Worm (Caenorhabditis elegans) whole organism, mixed stage, embryonic: ENCODE data around the gene C44B7.5.
A peak's percentile ranks its signal among the peaks of the same experiment; 100 is the strongest.

Experiments
- M03D4.4 ChIP-seq: sonication (generic microtip); optimal IDR thresholded peaks from 2 replicates; lab custom pipeline; 2017; ENCODE audit warnings: mild to moderate bottlenecking, missing genetic modification characterization, missing compliant biosample characterization
- blmp-1 ChIP-seq: fragments of 150-350 bp; optimal IDR thresholded peaks from 2 replicates; lab custom pipeline; 2014; ENCODE audit warnings: missing biosample characterization, missing genetic modification characterization
- ceh-39 ChIP-seq: fragments of 150-350 bp; optimal IDR thresholded peaks from 2 replicates; lab custom pipeline; 2014; ENCODE audit warnings: missing biosample characterization, missing genetic modification characterization
- ceh-43 ChIP-seq: fragments of 200-800 bp; sonication (Bioruptor generic); optimal IDR thresholded peaks from 2 replicates; lab custom pipeline; 2018; ENCODE audit warnings: mild to moderate bottlenecking, missing genetic modification characterization, moderate library complexity, missing compliant biosample characterization
- ceh-83 ChIP-seq: fragments of 200-800 bp; sonication (Bioruptor generic); optimal IDR thresholded peaks from 2 replicates; lab custom pipeline; 2018; ENCODE audit warnings: mild to moderate bottlenecking, missing genetic modification characterization, missing compliant biosample characterization
- ces-1 ChIP-seq: fragments of 150-350 bp; optimal IDR thresholded peaks from 2 replicates; lab custom pipeline; 2014; ENCODE audit warnings: missing biosample characterization, missing genetic modification reagents, missing genetic modification characterization
- cnd-1 ChIP-seq: fragments of 200-800 bp; sonication (Bioruptor generic); optimal IDR thresholded peaks from 2 replicates; lab custom pipeline; 2018; ENCODE audit warnings: mild to moderate bottlenecking, missing genetic modification characterization, missing compliant biosample characterization
- drap-1 ChIP-seq: fragments of 200-800 bp; sonication (Bioruptor generic); optimal IDR thresholded peaks from 3 replicates; lab custom pipeline; 2018; ENCODE audit warnings: mild to moderate bottlenecking, missing genetic modification characterization, missing compliant biosample characterization
- elt-1 ChIP-seq: sonication (generic microtip); optimal IDR thresholded peaks from 2 replicates; lab custom pipeline; 2017; ENCODE audit warnings: missing genetic modification characterization, mild to moderate bottlenecking, missing compliant biosample characterization, antibody characterized with exemption, moderate library complexity, borderline replicate concordance; ENCODE audit not compliant: insufficient read depth
- elt-3 ChIP-seq: fragments of 150-350 bp; optimal IDR thresholded peaks from 2 replicates; lab custom pipeline; 2014; ENCODE audit warnings: missing biosample characterization, missing genetic modification characterization
- flh-1 ChIP-seq: fragments of 200-800 bp; sonication (Bioruptor generic); optimal IDR thresholded peaks from 2 replicates; lab custom pipeline; 2018; ENCODE audit warnings: mild to moderate bottlenecking, missing genetic modification characterization, moderate library complexity, missing compliant biosample characterization
- ham-2 ChIP-seq: fragments of 200-800 bp; sonication (Bioruptor generic); optimal IDR thresholded peaks from 2 replicates; lab custom pipeline; 2018; ENCODE audit warnings: mild to moderate bottlenecking, missing genetic modification characterization, missing compliant biosample characterization
- hlh-1 ChIP-seq: fragments of 150-350 bp; optimal IDR thresholded peaks from 2 replicates; lab custom pipeline; 2014; ENCODE audit warnings: missing biosample characterization, missing genetic modification reagents, missing genetic modification characterization
- lin-13 ChIP-seq: fragments of 150-350 bp; optimal IDR thresholded peaks from 2 replicates; lab custom pipeline; 2014; ENCODE audit warnings: missing biosample characterization, missing genetic modification characterization
- lin-32 ChIP-seq: fragments of 200-800 bp; sonication (Bioruptor generic); optimal IDR thresholded peaks from 2 replicates; lab custom pipeline; 2018; ENCODE audit warnings: mild to moderate bottlenecking, missing genetic modification characterization, missing compliant biosample characterization
- lsy-2 ChIP-seq: fragments of 150-350 bp; optimal IDR thresholded peaks from 2 replicates; lab custom pipeline; 2014; ENCODE audit warnings: missing biosample characterization, missing genetic modification characterization
- mab-5 ChIP-seq: fragments of 150-350 bp; optimal IDR thresholded peaks from 2 replicates; lab custom pipeline; 2014; ENCODE audit warnings: missing biosample characterization, missing genetic modification characterization
- mep-1 ChIP-seq: fragments of 150-350 bp; optimal IDR thresholded peaks from 2 replicates; lab custom pipeline; 2017; ENCODE audit warnings: missing biosample characterization, missing genetic modification reagents, missing genetic modification characterization, inconsistent platforms
- mls-2 ChIP-seq: sonication (generic microtip); optimal IDR thresholded peaks from 2 replicates; lab custom pipeline; 2016; ENCODE audit warnings: mild to moderate bottlenecking, missing genetic modification characterization, moderate library complexity, missing compliant biosample characterization
- nhr-12 ChIP-seq: fragments of 150-350 bp; optimal IDR thresholded peaks from 2 replicates; lab custom pipeline; 2014; ENCODE audit warnings: missing biosample characterization, missing genetic modification characterization
- nhr-2 ChIP-seq: fragments of 150-350 bp; optimal IDR thresholded peaks from 2 replicates; lab custom pipeline; 2014; ENCODE audit warnings: missing biosample characterization, missing genetic modification characterization
- nhr-237 ChIP-seq: fragments of 150-350 bp; optimal IDR thresholded peaks from 2 replicates; lab custom pipeline; 2014; ENCODE audit warnings: missing biosample characterization, missing genetic modification characterization
- pha-4 ChIP-seq: fragments of 150-350 bp; optimal IDR thresholded peaks from 2 replicates; lab custom pipeline; 2018; ENCODE audit warnings: missing biosample characterization, missing genetic modification reagents, missing genetic modification characterization
- sem-2 ChIP-seq: fragments of 200-800 bp; sonication (Bioruptor generic); optimal IDR thresholded peaks from 2 replicates; lab custom pipeline; 2018; ENCODE audit warnings: mild to moderate bottlenecking, missing genetic modification characterization, missing compliant biosample characterization
- snpc-4 ChIP-seq: fragments of 150-350 bp; optimal IDR thresholded peaks from 2 replicates; lab custom pipeline; 2014; ENCODE audit warnings: missing biosample characterization, missing genetic modification characterization
- sptf-1 ChIP-seq: sonication (generic microtip); optimal IDR thresholded peaks from 2 replicates; lab custom pipeline; 2017; ENCODE audit warnings: mild to moderate bottlenecking, missing genetic modification characterization, moderate library complexity, missing compliant biosample characterization
- tbx-8 ChIP-seq: fragments of 200-800 bp; sonication (Bioruptor generic); optimal IDR thresholded peaks from 2 replicates; lab custom pipeline; 2018; ENCODE audit warnings: mild to moderate bottlenecking, missing genetic modification characterization, moderate library complexity, missing compliant biosample characterization
- unc-120 ChIP-seq: sonication (generic microtip); optimal IDR thresholded peaks from 2 replicates; lab custom pipeline; 2017; ENCODE audit warnings: missing genetic modification characterization, missing compliant biosample characterization; ENCODE audit not compliant: poor library complexity, severe bottlenecking
- unc-39 ChIP-seq: fragments of 150-350 bp; optimal IDR thresholded peaks from 2 replicates; lab custom pipeline; 2014; ENCODE audit warnings: missing biosample characterization, missing genetic modification characterization
- unc-62 ChIP-seq: fragments of 150-350 bp; optimal IDR thresholded peaks from 2 replicates; lab custom pipeline; 2014; ENCODE audit warnings: missing biosample characterization, missing genetic modification reagents, missing genetic modification characterization
- ztf-11 ChIP-seq: fragments of 150-350 bp; optimal IDR thresholded peaks from 2 replicates; lab custom pipeline; 2014; ENCODE audit warnings: missing biosample characterization, missing genetic modification characterization

Gene C44B7.5

DNA sequence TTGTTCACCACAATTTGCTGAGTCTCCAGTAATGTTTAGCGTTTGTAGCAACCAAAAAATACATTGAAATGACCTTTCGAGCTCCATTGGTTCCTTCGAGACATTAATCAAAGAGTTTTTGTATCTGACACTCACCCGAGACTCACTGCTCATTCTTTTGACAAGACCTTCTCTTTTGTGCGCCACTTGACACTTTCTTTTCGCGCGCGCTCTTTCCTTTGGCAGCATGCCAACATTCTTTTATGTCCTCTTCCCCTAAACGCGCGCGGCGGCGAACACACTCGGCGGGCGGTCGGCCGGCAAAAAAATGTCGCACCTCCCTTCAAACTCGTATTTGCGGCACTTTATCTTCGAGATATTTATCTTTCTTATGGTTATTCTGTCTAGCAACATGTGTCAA lies 28.7 kb downstream of the C44B7.5 start:
- TF ChIP-seq cnd-1 (tag; lab: Kevin White, UChicago), result no peak
- peak; percentile 8 for TF ChIP-seq drap-1 (GFP tag; lab: Kevin White, UChicago)
- TF ChIP-seq, all 35 proteins: peak for 1

DNA sequence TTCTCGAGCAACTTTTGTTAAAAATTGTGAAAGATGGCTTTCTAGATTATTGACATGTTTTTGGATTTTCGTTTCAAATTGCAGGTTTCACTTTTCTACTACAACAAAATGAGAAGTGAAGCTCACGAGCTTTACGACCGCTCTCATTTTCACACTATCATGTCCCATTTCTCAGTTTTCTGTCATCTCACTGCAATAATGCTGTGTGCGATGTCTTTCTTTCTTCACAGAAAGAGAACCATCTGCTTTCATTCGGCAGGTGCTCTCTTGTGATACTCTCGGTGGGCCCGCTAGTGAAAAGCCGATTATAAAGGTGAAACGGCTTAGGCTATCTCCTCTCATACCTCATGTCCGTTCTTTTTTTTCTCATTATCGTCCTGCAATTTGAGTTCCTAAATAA lies 29.2 kb downstream of the C44B7.5 start:
- no peak for TF ChIP-seq lsy-2 (tag; lab: Kevin White, UChicago)
- no peak for TF ChIP-seq flh-1
- TF ChIP-seq hlh-1 (tag; lab: Kevin White, UChicago), result peak; percentile 84

DNA sequence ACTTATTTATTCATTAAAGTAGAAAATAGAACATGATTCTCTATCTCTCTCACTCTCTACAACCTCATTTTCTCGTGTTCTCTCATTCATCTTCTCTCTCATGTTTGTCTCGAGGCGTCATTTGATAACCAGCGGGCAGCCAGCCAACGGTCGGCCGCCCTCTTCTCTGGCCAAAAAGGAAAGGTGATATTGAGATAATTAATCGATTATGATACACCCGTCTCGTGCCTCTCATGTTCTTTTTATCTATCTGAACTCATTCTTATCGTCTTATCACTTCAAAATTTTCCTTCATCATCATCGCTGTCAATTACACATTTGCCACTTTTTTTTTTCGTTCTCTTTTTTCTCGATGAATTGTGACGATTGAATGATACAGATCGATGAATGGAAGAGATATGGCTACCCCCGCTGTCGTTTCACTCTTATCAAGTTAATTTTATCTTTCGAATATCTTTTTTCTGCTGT lies 29.7 kb downstream of the C44B7.5 start:
- TF ChIP-seq unc-62 (GFP tag; lab: Kevin White, UChicago) (peak; percentile 39), lin-13 (tag; lab: Kevin White, UChicago) (no peak), M03D4.4 (tag; lab: Kevin White, UChicago) (no peak), sptf-1 (no peak), pha-4 (tag; lab: Kevin White, UChicago) (no peak), ham-2 (no peak), elt-1 (tag; lab: Kevin White, UChicago) (peak; percentile 94), ztf-11 (tag; lab: Kevin White, UChicago) (no peak), unc-120 (tag; lab: Kevin White, UChicago) (peak; percentile 79), nhr-12 (no peak), elt-3 (tag; lab: Kevin White, UChicago) (peak; percentile 81), nhr-2 (tag; lab: Kevin White, UChicago) (no peak), ces-1 (peak; percentile 38)

DNA sequence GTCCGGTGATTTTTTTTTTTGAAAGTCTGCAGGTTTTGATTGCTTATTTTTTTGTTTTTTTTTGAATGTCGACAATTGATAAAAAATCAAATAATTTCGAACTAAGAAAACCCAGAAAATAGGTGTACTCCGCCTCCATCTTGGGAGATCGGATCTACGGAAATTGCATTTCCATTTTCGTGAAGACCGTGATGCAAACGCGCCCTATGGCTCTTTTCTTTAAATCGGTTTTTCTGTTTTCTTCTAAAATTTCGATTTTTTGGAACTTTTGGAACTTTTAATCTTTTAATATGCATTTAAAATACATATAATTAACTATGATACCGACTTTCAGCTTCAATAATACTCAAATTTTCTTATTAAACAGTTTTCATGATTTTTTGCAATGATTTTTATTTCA lies 30.4 kb downstream of the C44B7.5 start:
- no peak for TF ChIP-seq tbx-8
- no peak for TF ChIP-seq blmp-1 (tag; lab: Kevin White, UChicago)
- no peak for TF ChIP-seq lin-32 (GFP tag; lab: Kevin White, UChicago)
- no peak for TF ChIP-seq mls-2 (tag; lab: Kevin White, UChicago)
- TF ChIP-seq sem-2 (GFP tag; lab: Kevin White, UChicago), result no peak
- TF ChIP-seq nhr-2 (tag; lab: Kevin White, UChicago), result no peak
- no peak for TF ChIP-seq flh-1
- TF ChIP-seq lin-13 (tag; lab: Kevin White, UChicago), result no peak
- TF ChIP-seq ceh-43 (GFP tag; lab: Kevin White, UChicago), result no peak
- no peak for TF ChIP-seq ceh-83 (GFP tag; lab: Kevin White, UChicago)
- TF ChIP-seq pha-4 (tag; lab: Kevin White, UChicago), result no peak
- no peak for TF ChIP-seq elt-1 (tag; lab: Kevin White, UChicago)
- no peak for TF ChIP-seq ceh-39 (tag; lab: Kevin White, UChicago)
- TF ChIP-seq unc-39, result no peak
- no peak for TF ChIP-seq snpc-4
- TF ChIP-seq M03D4.4 (tag; lab: Kevin White, UChicago), result no peak
- TF ChIP-seq unc-62 (GFP tag; lab: Kevin White, UChicago), result no peak
- no peak for TF ChIP-seq elt-3 (tag; lab: Kevin White, UChicago)
- TF ChIP-seq nhr-12, result no peak

DNA sequence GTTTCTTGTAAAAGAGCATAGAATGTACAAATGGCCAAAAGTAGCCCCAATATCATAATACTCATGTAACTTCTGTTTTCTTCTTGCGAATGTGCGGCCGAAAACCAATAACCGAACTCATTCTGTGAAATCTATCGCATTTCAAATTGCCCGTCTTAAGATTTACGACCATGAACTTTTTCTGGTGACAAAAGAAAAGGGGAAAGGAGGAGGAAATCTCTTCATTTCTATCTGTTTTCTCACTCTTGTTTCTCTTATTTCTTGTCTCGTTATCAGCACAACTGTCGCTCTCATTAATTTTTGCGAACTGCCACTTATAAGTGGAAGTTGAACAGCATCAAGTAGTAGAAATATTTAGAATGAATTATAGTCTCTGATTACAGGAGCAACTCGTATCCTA lies 31.3 kb downstream of the C44B7.5 start:
- TF ChIP-seq sptf-1 (peak; percentile 30), M03D4.4 (tag; lab: Kevin White, UChicago) (no peak), snpc-4 (no peak), hlh-1 (tag; lab: Kevin White, UChicago) (peak; percentile 81), unc-62 (GFP tag; lab: Kevin White, UChicago) (peak; percentile 79), ces-1 (no peak), nhr-12 (no peak), blmp-1 (tag; lab: Kevin White, UChicago) (no peak), mab-5 (tag; lab: Kevin White, UChicago) (peak; percentile 44), nhr-237 (no peak), unc-120 (tag; lab: Kevin White, UChicago) (peak; percentile 72), ceh-39 (tag; lab: Kevin White, UChicago) (no peak), lin-32 (GFP tag; lab: Kevin White, UChicago) (no peak), cnd-1 (tag; lab: Kevin White, UChicago) (no peak), ham-2 (no peak), mep-1 (tag; lab: Kevin White, UChicago) (no peak), drap-1 (GFP tag; lab: Kevin White, UChicago) (no peak), lin-13 (tag; lab: Kevin White, UChicago) (no peak)
